Fruit fly (Drosophila melanogaster) ovary, adult (tissue): ENCODE measurements around the gene CG13445.
A peak's percentile ranks its signal among the peaks of the same experiment; 100 is the strongest.

Experiments used
- CG17801 ChIP-seq: fragments of 200-800 bp; optimal IDR thresholded peaks from 2 replicates; lab custom pipeline; 2019; ENCODE audit warnings: missing biosample characterization, mild to moderate bottlenecking, missing genetic modification characterization, moderate library complexity; ENCODE audit not compliant: partially characterized antibody

CG13445 gene

dm6 chr3L:15802655-15803054 lies 6.6 kb upstream of the CG13445 start:
- TF ChIP-seq CG17801 (GFP tag; lab: Kevin White, UChicago) = no peak

- no peak for TF ChIP-seq CG17801 (GFP tag; lab: Kevin White, UChicago)
Measured at dm6 chr3L:15808022-15808421, 1.3 kb upstream of the CG13445 start, which contains the start of gene CG6244. Gene CG6244 (plus strand): TSS chr3L:15808322.

DNA sequence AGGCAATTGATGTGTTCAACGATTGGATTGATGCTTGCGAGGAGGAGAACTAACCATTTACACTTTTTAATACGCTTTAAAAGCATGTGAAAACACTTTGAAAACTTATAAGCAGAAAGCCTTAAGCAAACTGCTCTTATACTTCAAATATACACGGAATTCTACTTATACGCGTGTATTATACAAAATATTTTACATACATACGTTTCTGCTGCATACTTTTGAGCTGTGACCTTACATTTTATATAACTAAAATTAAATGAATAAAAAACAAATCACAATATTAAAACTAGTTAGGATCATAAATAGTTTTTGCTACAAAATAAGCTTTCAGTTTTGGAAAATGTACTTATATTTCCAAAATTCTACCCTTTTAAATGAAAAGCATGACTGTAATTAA lies 618 bp upstream of the CG13445 start:
- no peak for TF ChIP-seq CG17801 (GFP tag; lab: Kevin White, UChicago)

dm6 chr3L:15809768-15810167 lies 483 bp downstream of the CG13445 start:
- TF ChIP-seq CG17801 (GFP tag; lab: Kevin White, UChicago) = no peak

DNA sequence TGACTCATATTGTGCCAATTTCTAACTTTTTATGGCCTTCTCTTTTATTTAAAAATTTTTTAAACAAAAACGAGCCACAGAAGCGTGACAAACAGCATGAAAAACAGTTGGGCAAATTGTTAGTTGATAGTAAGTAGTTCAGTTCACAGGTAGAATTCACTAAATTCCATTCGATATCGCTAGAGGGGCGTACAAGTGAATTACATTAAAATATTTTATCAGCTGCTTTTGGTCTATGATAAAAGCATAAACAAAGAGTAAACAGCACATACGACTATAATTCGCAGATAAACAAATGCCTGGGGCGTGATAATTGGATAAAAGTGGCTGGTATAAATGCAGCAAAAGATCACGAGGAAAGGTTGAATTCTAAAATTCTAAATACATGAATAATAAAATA lies 4.7 kb downstream of the CG13445 start:
- TF ChIP-seq CG17801 (GFP tag; lab: Kevin White, UChicago) = no peak

- peak; percentile 1 for TF ChIP-seq CG17801 (GFP tag; lab: Kevin White, UChicago)
Measured at dm6 chr3L:15815353-15816142, 6.3 kb downstream of the CG13445 start.

DNA sequence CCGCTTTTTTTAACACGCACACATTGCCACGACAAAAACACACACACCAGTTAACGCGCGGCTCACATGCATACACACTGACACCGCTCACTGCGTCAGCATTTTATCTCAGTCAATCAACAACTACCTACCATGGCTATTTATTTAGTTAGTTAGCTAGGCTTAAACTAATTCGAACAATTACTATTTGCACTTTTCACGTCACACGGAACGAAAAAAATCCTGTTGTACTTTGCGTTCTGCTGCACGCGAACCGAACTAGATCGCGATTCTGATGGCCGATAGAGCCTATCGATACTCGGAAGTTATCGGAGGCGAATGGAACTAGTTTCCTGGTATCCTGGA lies 6.8 kb downstream of the CG13445 start, which contains the start of gene fwe:
fwe (minus strand) TSS at position 268 of the 345 bp plus-strand sequence.
- no peak for TF ChIP-seq CG17801 (GFP tag; lab: Kevin White, UChicago)

DNA sequence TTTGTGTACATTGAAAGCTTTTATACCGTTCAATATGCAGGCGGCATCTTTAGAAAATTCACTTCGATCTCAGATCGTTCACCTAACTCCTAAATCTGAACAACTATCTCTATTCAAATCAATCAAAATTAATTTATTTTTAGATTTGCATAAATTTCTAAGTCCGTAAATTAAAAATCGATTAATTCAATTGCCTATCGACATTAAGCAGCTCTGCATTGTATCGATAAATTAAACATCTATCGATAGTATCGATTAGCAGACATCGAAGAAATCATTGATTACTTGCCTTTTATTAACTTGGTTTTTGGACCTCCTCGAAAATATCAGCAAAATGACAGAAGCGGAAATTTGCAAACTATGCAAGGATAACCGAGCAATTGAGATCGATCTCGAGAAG lies 7.4 kb downstream of the CG13445 start, which contains the start of gene CkIIalpha-i1:
CkIIalpha-i1 (plus strand) TSS at position 266 of the 400 bp plus-strand sequence.
- no peak for TF ChIP-seq CG17801 (GFP tag; lab: Kevin White, UChicago)

DNA sequence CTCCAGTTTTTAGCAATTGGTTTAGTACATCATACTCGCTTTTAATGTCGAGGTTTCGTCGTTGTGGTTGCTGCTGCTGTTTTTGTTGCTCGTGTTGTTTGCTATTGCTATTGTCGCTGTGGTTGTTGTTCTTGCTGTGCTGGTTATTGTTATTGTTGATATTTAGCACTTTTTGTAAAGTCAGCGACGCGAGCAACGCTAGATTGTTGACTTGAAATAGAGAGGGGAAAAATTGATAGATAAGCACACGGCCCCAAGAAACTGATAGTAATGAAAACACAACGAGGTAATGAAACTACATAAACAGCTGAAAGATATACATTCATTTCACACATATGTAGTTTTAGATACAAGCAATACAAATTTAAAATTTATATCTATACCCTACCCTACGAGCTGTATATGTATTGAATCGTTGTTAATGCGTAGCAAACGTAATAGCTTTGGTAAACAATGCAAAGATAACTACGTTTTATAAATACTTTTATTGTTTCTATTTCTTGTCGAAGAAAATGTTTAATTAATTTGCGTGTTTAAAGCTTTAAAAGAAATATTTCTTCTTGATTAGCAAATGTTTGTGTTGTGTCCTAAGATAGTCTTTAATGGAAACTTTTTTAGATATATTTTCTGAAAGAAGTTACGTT lies 14.6 kb downstream of the CG13445 start:
- TF ChIP-seq CG17801 (GFP tag; lab: Kevin White, UChicago) = no peak

- TF ChIP-seq CG17801 (GFP tag; lab: Kevin White, UChicago) = no peak
Measured at dm6 chr3L:15824537-15824936, 15.3 kb downstream of the CG13445 start.

DNA sequence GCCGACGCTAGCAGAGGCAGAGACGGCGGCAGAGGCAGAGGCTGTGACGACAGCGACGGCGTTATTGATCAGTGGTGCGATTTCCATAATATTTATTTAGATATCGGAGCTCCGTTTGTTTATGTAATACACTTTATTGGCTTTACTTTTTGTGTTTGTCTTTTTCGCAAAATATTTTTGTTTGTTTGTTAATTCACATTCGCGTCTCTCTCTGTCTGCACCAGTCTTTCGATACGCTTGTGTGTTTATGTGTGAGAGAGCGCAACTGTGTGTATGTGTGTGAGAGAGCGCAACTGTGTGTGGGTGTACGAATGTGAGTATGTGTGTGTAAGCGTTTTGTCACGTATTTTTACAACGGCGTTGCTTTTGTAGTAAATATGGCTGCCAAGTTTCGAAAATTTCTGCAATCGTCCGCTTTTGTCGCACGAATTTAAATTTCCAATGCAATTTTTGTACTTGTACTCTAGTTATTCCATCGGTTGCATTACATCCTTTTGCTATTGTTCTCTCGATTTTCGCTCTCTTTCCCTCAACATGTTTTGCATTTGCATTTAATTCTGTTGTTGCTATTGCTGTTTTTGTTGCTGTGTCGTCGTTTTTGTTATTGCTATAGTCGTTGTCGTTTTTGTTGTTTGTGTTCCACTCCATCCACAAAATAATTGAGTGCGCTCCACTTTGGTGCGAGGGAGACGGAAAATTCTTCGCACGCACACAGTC lies 16.4 kb downstream of the CG13445 start:
- TF ChIP-seq CG17801 (GFP tag; lab: Kevin White, UChicago) = peak; percentile 22

dm6 chr3L:15826347-15826984 lies 17.2 kb downstream of the CG13445 start, which contains the start of the genes DCP2 and dbo:
Gene DCP2 (minus strand): TSS chr3L:15826423.
Gene dbo (plus strand): TSS chr3L:15826888.
- TF ChIP-seq CG17801 (GFP tag; lab: Kevin White, UChicago) = no peak

- TF ChIP-seq CG17801 (GFP tag; lab: Kevin White, UChicago) = peak; percentile 86
Measured at dm6 chr3L:15826985-15827635, 17.8 kb downstream of the CG13445 start.

DNA sequence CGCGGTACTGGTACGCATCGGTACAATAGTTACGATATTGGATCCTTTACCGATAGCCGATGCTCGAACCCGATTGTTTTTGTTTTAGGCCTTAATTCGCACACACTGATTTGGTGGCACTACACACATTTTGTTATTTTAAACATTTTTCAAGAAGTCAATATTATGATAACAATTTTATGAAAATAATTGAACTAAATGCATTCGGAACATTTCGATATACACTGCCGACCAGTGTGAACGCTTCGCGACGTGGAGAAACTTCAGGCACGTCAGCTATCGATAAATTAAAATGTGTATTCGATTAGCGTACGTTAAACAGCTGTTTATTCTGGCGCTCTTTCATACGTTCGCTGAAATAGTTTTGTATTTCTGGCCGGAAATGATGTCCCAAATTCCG lies 22.9 kb downstream of the CG13445 start, which contains the start of gene CG12713:
CG12713 (plus strand) TSS at position 319 of the 400 bp plus-strand sequence.
- no peak for TF ChIP-seq CG17801 (GFP tag; lab: Kevin White, UChicago)
